Worm (Caenorhabditis elegans): ENCODE measurements around the gene F42C5.3.

- no peak for TF ChIP-seq dao-5 (tag; optimal IDR thresholded peaks at IDR 0.05)
- TF ChIP-seq him-1 (tag; optimal IDR thresholded peaks at IDR 0.05), result no peak
These were observed 45.3 kb upstream of the F42C5.3 start, which contains the start of gene ocr-4 for ce11 chrIV:7332695-7333094.

Measured in whole organism, L4/young adult.